Fruit fly (Drosophila melanogaster) whole organism, wandering third instar larva: ENCODE results near the gene Drgx.

Experiments
- CG9705 ChIP-seq: fragments of 200-800 bp; sonication (Bioruptor generic); optimal IDR thresholded peaks from 2 replicates; lab custom pipeline; 2018; ENCODE audit warnings: missing biosample characterization, mild to moderate bottlenecking, missing genetic modification characterization
- Dfd ChIP-seq: fragments of >200 bp; optimal IDR thresholded peaks from 2 replicates; lab custom pipeline; 2017; ENCODE audit warnings: missing biosample characterization, missing genetic modification characterization
- Hnf4 ChIP-seq: fragments of 200-800 bp; sonication (Bioruptor generic); optimal IDR thresholded peaks from 2 replicates; lab custom pipeline; 2016; ENCODE audit warnings: missing biosample characterization, mild to moderate bottlenecking, missing genetic modification characterization
- Hr78 ChIP-seq: fragments of >200 bp; optimal IDR thresholded peaks from 2 replicates; lab custom pipeline; 2017; ENCODE audit warnings: missing biosample characterization, missing genetic modification characterization
- Hr83 ChIP-seq: fragments of 200-300 bp; sonication (Bioruptor generic); optimal IDR thresholded peaks from 2 replicates; lab custom pipeline; 2016; ENCODE audit warnings: missing biosample characterization, mild to moderate bottlenecking, missing genetic modification characterization, moderate library complexity; ENCODE audit not compliant: poor library complexity, severe bottlenecking
- Rel ChIP-seq, 2 experiments: fragments of 200-800 bp; sonication (Bioruptor generic) in 1 of 2; optimal IDR thresholded peaks; 2 replicates in 1 of 2; 3 replicates in 1 of 2; lab custom pipeline; 2016 to 2019; ENCODE audit warnings: mild to moderate bottlenecking in 2 of 2, missing biosample characterization in 2 of 2, missing genetic modification characterization in 2 of 2, moderate library complexity in 1 of 2
- Vsx2 ChIP-seq: fragments of 200-300, 225-300 bp; sonication (Bioruptor generic); optimal IDR thresholded peaks from 2 replicates; lab custom pipeline; 2018; ENCODE audit warnings: missing biosample characterization, missing genetic modification characterization; ENCODE audit not compliant: partially characterized antibody
- h ChIP-seq: fragments of 200-800 bp; sonication (Bioruptor generic); optimal IDR thresholded peaks from 3 replicates; lab custom pipeline; 2016; ENCODE audit warnings: missing biosample characterization, mild to moderate bottlenecking, missing genetic modification characterization
- pan ChIP-seq: fragments of >200 bp; optimal IDR thresholded peaks from 2 replicates; lab custom pipeline; 2017
- usp ChIP-seq: fragments of >200 bp; optimal IDR thresholded peaks from 2 replicates; lab custom pipeline; 2017; ENCODE audit warnings: missing biosample characterization, missing genetic modification characterization
- woc ChIP-seq: sonication (Bioruptor generic); optimal IDR thresholded peaks from 2 replicates; lab custom pipeline; 2016; ENCODE audit warnings: missing biosample characterization, mild to moderate bottlenecking, missing genetic modification characterization

DNA sequence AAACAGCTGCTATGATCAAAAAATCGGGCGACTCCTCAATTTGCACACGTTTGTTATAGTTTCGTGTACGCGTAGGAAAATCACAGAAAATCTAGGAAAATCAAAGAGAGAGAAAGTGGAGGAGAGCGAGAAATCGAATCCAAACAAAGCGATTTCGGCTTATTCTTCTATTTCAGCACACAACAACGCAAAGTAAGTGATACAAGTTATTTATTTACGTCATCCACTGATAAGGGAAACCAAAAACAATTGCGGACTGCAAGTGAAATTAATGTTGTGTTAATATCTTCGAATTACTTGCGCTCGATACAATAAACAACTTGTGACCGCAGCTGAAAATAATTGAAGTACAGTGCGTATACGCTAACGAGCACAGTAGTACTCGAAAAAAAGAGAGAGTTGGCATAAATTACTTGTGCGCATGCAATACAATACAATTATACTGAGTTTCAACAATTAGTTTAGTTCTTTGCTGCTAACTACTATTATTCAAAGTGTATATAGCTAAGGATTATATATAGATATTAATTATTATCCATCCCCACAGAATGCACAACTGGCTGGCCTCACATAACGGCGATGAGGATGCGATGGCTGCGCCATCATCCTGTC, 51.1 kb downstream of the Drgx start:
- TF ChIP-seq Hr83 (GFP tag; lab: Kevin White, UChicago) (no peak), Vsx2 (GFP tag; lab: Kevin White, UChicago) (no peak), Hnf4 (GFP tag; lab: Kevin White, UChicago) (no peak), usp (GFP tag; lab: Kevin White, UChicago) (no peak), Dfd (no peak), Rel (GFP tag; optimal IDR thresholded peaks at IDR 0.05; lab: Kevin White, UChicago) (no peak), Rel (tag; optimal IDR thresholded peaks at IDR 0.05; lab: Kevin White, UChicago) (no peak), h (GFP tag; lab: Kevin White, UChicago) (no peak), CG9705 (GFP tag; lab: Kevin White, UChicago) (no peak), woc (GFP tag; lab: Kevin White, UChicago) (no peak), Hr78 (GFP tag; lab: Kevin White, UChicago) (no peak), pan (lab: Kevin White, UChicago) (no peak)
